Fruit fly (Drosophila melanogaster): Measurements from ENCODE around the gene CG46517.
"Not testable (repeated sequence)": the region's sequence is repeated elsewhere in the genome, so short reads cannot be mapped to it uniquely, and the experiment has no call there.

The CG46517 gene

dm6 chrX:22231270-22231669, 14.1 kb downstream of the CG46517 start, which contains the start of gene CG46519:
Gene CG46519, plus strand, starts transcription at chrX:22231570.
- TF ChIP-seq Hr96, CG1620, tj (GFP tag; optimal IDR thresholded peaks at IDR 0.05): not testable (repeated sequence)

- not testable (repeated sequence) for TF ChIP-seq Hr96 (GFP tag; optimal IDR thresholded peaks at IDR 0.05); tj (GFP tag; optimal IDR thresholded peaks at IDR 0.05); CG7101 (tag; optimal IDR thresholded peaks at IDR 0.05)
These were observed 19.1 kb downstream of the CG46517 start, which contains the start of gene CG46520 for dm6 chrX:22236265-22236664. Gene CG46520, plus strand, starts transcription at chrX:22236565.

DNA sequence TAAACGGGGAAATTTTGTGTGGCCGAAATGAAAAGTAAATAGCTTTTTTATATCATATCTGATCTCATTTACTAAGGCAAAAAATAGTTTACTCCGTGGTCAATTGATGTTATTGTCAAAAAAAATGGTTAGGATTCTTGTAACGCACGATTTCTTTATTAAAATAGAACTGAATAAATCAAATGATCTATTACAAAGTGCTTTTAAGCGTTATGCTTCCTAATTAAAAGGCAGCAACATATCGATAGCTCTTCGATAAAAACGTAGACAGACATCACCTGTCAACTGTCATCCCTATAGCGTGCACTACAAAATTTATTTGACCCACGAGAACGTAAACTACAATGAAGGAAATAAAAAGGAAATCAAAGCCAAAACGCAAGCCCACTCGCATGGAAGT, 24.1 kb downstream of the CG46517 start, which contains the start of gene CG46521:
TSS of gene CG46521 (plus strand) at position 301 of the 400 bp plus-strand sequence.
- not testable (repeated sequence) for TF ChIP-seq CG33017 (tag; optimal IDR thresholded peaks at IDR 0.05); tj (GFP tag; optimal IDR thresholded peaks at IDR 0.05); CG1620 (GFP tag; optimal IDR thresholded peaks at IDR 0.05)

DNA sequence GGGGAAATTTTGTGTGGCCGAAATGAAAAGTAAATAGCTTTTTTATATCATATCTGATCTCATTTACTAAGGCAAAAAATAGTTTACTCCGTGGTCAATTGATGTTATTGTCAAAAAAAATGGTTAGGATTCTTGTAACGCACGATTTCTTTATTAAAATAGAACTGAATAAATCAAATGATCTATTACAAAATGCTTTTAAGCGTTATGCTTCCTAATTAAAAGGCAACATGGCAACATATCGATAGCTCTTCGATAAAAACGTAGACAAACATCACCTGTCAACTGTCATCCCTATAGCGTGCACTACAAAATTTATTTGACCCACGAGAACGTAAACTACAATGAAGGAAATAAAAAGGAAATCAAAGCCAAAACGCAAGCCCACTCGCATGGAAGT, 29.1 kb downstream of the CG46517 start, which contains the start of gene CG46522:
TSS of gene CG46522 (plus strand) at position 301 of the 400 bp plus-strand sequence.
- not testable (repeated sequence) for TF ChIP-seq CG7101 (tag; optimal IDR thresholded peaks at IDR 0.05); CG7045 (GFP tag; optimal IDR thresholded peaks at IDR 0.05); ovo (GFP tag; optimal IDR thresholded peaks at IDR 0.05)

DNA sequence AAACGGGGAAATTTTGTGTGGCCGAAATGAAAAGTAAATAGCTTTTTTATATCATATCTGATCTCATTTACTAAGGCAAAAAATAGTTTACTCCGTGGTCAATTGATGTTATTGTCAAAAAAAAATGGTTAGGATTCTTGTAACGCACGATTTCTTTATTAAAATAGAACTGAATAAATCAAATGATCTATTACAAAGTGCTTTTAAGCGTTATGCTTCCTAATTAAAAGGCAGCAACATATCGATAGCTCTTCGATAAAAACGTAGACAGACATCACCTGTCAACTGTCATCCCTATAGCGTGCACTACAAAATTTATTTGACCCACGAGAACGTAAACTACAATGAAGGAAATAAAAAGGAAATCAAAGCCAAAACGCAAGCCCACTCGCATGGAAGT, 34.1 kb downstream of the CG46517 start, which contains the start of gene CG41562:
TSS of gene CG41562 (plus strand) at position 301 of the 400 bp plus-strand sequence.
- TF ChIP-seq CG1620 (GFP tag; optimal IDR thresholded peaks at IDR 0.05); cnc (optimal IDR thresholded peaks at IDR 0.05); CG14711 (tag; optimal IDR thresholded peaks at IDR 0.05): not testable (repeated sequence)

All from whole organism, adult.